Worm (Caenorhabditis elegans) whole organism, L3 larva: Measurements from ENCODE around the gene clp-7.

Source experiments
- R02D3.7 ChIP-seq: fragments of 150-350 bp; optimal IDR thresholded peaks from 2 replicates; lab custom pipeline; 2014; ENCODE audit warnings: missing biosample characterization, missing genetic modification characterization
- daf-12 ChIP-seq: fragments of 150-350 bp; optimal IDR thresholded peaks from 2 replicates; lab custom pipeline; 2014; ENCODE audit warnings: missing biosample characterization, missing genetic modification reagents, missing genetic modification characterization
- elt-1 ChIP-seq: fragments of 150-350 bp; optimal IDR thresholded peaks from 2 replicates; lab custom pipeline; 2014; ENCODE audit warnings: missing biosample characterization, missing genetic modification characterization
- lin-15B ChIP-seq: fragments of 150-350 bp; optimal IDR thresholded peaks from 2 replicates; lab custom pipeline; 2014; ENCODE audit warnings: missing biosample characterization, missing genetic modification characterization
- nhr-11 ChIP-seq: fragments of 150-350 bp; optimal IDR thresholded peaks from 2 replicates; lab custom pipeline; 2014; ENCODE audit warnings: missing biosample characterization, missing genetic modification characterization
- nhr-12 ChIP-seq: fragments of 150-350 bp; optimal IDR thresholded peaks from 2 replicates; lab custom pipeline; 2014; ENCODE audit warnings: missing biosample characterization, missing genetic modification characterization
- nhr-28 ChIP-seq: fragments of 150-350 bp; optimal IDR thresholded peaks from 2 replicates; lab custom pipeline; 2014; ENCODE audit warnings: missing biosample characterization, missing genetic modification characterization
- nhr-76 ChIP-seq: fragments of 150-350 bp; sonication (generic microtip); optimal IDR thresholded peaks from 5 replicates; lab custom pipeline; 2014; ENCODE audit warnings: missing biosample characterization, missing genetic modification characterization
- unc-62 ChIP-seq: fragments of 150-350 bp; sonication (generic microtip); optimal IDR thresholded peaks from 4 replicates; lab custom pipeline; 2014; ENCODE audit warnings: missing biosample characterization, missing genetic modification reagents, missing genetic modification characterization
- ztf-4 ChIP-seq: fragments of 150-350 bp; optimal IDR thresholded peaks from 2 replicates; lab custom pipeline; 2014; ENCODE audit warnings: missing biosample characterization, missing genetic modification characterization

DNA sequence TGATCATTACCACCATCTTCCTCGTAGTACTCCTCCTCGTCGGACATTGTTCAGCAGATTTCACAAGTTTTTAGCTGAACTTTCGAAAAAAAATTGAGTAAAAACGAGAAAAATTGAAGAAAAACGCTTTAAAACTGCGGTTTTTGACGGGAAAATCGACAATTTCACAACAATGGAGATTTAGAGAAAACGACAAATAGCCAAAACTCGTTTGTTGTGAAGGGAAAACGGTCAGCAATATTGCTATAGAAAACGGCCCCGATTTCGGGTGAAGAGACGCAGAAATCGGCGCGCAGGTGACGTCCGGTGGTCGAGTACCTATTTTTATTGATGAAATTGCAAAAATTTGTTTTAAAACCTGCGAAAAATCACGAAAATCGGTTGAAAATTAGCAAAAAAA, at the start of gene clp-7:
- TF ChIP-seq nhr-11 (tag; lab: Kevin White, UChicago) (no peak), elt-1 (no peak), ztf-4 (no peak), nhr-76 (tag; lab: Kevin White, UChicago) (no peak), lin-15B (tag; lab: Kevin White, UChicago) (no peak), nhr-12 (no peak), R02D3.7 (tag; lab: Kevin White, UChicago) (no peak), nhr-28 (tag; lab: Kevin White, UChicago) (no peak), daf-12 (no peak), unc-62 (GFP tag; lab: Kevin White, UChicago) (no peak)
